Worm (Caenorhabditis elegans): ENCODE results near the gene Y51H4A.6.
"Not testable (repeated sequence)": the region's sequence is repeated elsewhere in the genome, so short reads cannot be mapped to it uniquely, and the experiment has no call there.

The Y51H4A.6 gene

ce11 chrIV:16501855-16502254 lies 31.6 kb upstream of the Y51H4A.6 start:
- TF ChIP-seq ceh-13 (GFP tag; optimal IDR thresholded peaks at IDR 0.05) (no peak), sea-1 (GFP tag; conservative IDR thresholded peaks at IDR 0.05) (no peak), ama-1 (optimal IDR thresholded peaks at IDR 0.05) (no peak)

ce11 chrIV:16502387-16502786 lies 31.1 kb upstream of the Y51H4A.6 start:
- TF ChIP-seq ceh-13 (GFP tag; optimal IDR thresholded peaks at IDR 0.05) = no peak
- TF ChIP-seq scrt-1 (GFP tag; IDR thresholded peaks at IDR 0.05) = no peak
- TF ChIP-seq hmg-4 (GFP tag; optimal IDR thresholded peaks at IDR 0.05) = no peak
- TF ChIP-seq pes-1 (GFP tag; IDR thresholded peaks at IDR 0.05) = no peak
- no peak for TF ChIP-seq B0310.2 (tag; optimal IDR thresholded peaks at IDR 0.05)
- TF ChIP-seq ets-7 (tag; optimal IDR thresholded peaks at IDR 0.05) = no peak
- TF ChIP-seq tbx-37 (GFP tag; conservative IDR thresholded peaks at IDR 0.05) = no peak

- no peak for TF ChIP-seq ama-1 (optimal IDR thresholded peaks at IDR 0.05)
- TF ChIP-seq scrt-1 (GFP tag; IDR thresholded peaks at IDR 0.05) = no peak
- no peak for TF ChIP-seq ceh-36 (tag; optimal IDR thresholded peaks at IDR 0.05)
- TF ChIP-seq aly-1 (tag; optimal IDR thresholded peaks at IDR 0.05) = no peak
- TF ChIP-seq F13C5.2 (tag; optimal IDR thresholded peaks at IDR 0.05) = no peak
- TF ChIP-seq pes-1 (GFP tag; IDR thresholded peaks at IDR 0.05) = no peak
- TF ChIP-seq B0310.2 (tag; optimal IDR thresholded peaks at IDR 0.05) = no peak
- no peak for TF ChIP-seq ets-7 (tag; optimal IDR thresholded peaks at IDR 0.05)
- TF ChIP-seq hmbx-1 (tag; optimal IDR thresholded peaks at IDR 0.05) = no peak
- no peak for TF ChIP-seq flt-1 (GFP tag; IDR thresholded peaks at IDR 0.05)
- TF ChIP-seq hnd-1 (tag; optimal IDR thresholded peaks at IDR 0.05) = no peak
- TF ChIP-seq hmg-4 (GFP tag; optimal IDR thresholded peaks at IDR 0.05) = no peak
- no peak for TF ChIP-seq tbx-37 (GFP tag; conservative IDR thresholded peaks at IDR 0.05)
- TF ChIP-seq tbx-11 (GFP tag; IDR thresholded peaks at IDR 0.05) = no peak
- no peak for TF ChIP-seq ceh-13 (GFP tag; optimal IDR thresholded peaks at IDR 0.05)
- TF ChIP-seq tra-4 (tag; optimal IDR thresholded peaks at IDR 0.05) = no peak
These were observed 30.4 kb upstream of the Y51H4A.6 start for ce11 chrIV:16503049-16503448.

ce11 chrIV:16503590-16504217 lies 29.8 kb upstream of the Y51H4A.6 start:
- TF ChIP-seq pes-1 (GFP tag; IDR thresholded peaks at IDR 0.05) (peak; percentile 45; the same call in 1 of the 2 replicates), hmg-4 (GFP tag; optimal IDR thresholded peaks at IDR 0.05) (no peak), tra-4 (tag; optimal IDR thresholded peaks at IDR 0.05) (no peak), tbx-11 (GFP tag; IDR thresholded peaks at IDR 0.05) (no peak), ceh-13 (GFP tag; optimal IDR thresholded peaks at IDR 0.05) (no peak), sea-1 (GFP tag; conservative IDR thresholded peaks at IDR 0.05) (no peak), B0310.2 (tag; optimal IDR thresholded peaks at IDR 0.05) (no peak), tbx-37 (GFP tag; conservative IDR thresholded peaks at IDR 0.05) (no peak), hmbx-1 (tag; optimal IDR thresholded peaks at IDR 0.05) (no peak), aly-1 (tag; optimal IDR thresholded peaks at IDR 0.05) (no peak), ets-7 (tag; optimal IDR thresholded peaks at IDR 0.05) (no peak), F13C5.2 (tag; optimal IDR thresholded peaks at IDR 0.05) (no peak), scrt-1 (GFP tag; IDR thresholded peaks at IDR 0.05) (0 out of 2 replicates have a peak, but pooled peaks have one; percentile 10), flt-1 (GFP tag; IDR thresholded peaks at IDR 0.05) (peak; percentile 66), ceh-36 (tag; optimal IDR thresholded peaks at IDR 0.05) (no peak), hnd-1 (tag; optimal IDR thresholded peaks at IDR 0.05) (no peak), ama-1 (optimal IDR thresholded peaks at IDR 0.05) (no peak)

ce11 chrIV:16505632-16506203 lies 27.7 kb upstream of the Y51H4A.6 start, which contains the start of gene zip-7:
Gene zip-7 (minus strand): TSS chrIV:16505682.
- TF ChIP-seq F13C5.2 (tag; optimal IDR thresholded peaks at IDR 0.05) (no peak), aly-1 (tag; optimal IDR thresholded peaks at IDR 0.05) (no peak), ama-1 (optimal IDR thresholded peaks at IDR 0.05) (no peak), ceh-13 (GFP tag; optimal IDR thresholded peaks at IDR 0.05) (no peak), B0310.2 (tag; optimal IDR thresholded peaks at IDR 0.05) (no peak), flt-1 (GFP tag; IDR thresholded peaks at IDR 0.05) (no peak), sea-1 (GFP tag; conservative IDR thresholded peaks at IDR 0.05) (no peak), tra-4 (tag; optimal IDR thresholded peaks at IDR 0.05) (no peak), ceh-36 (tag; optimal IDR thresholded peaks at IDR 0.05) (no peak), tbx-37 (GFP tag; conservative IDR thresholded peaks at IDR 0.05) (no peak), ets-7 (tag; optimal IDR thresholded peaks at IDR 0.05) (no peak), hmg-4 (GFP tag; optimal IDR thresholded peaks at IDR 0.05) (no peak), tbx-11 (GFP tag; IDR thresholded peaks at IDR 0.05) (no peak), scrt-1 (GFP tag; IDR thresholded peaks at IDR 0.05) (no peak), pes-1 (GFP tag; IDR thresholded peaks at IDR 0.05) (no peak), hnd-1 (tag; optimal IDR thresholded peaks at IDR 0.05) (no peak), hmbx-1 (tag; optimal IDR thresholded peaks at IDR 0.05) (no peak)

ce11 chrIV:16507132-16507531 lies 26.3 kb upstream of the Y51H4A.6 start, which contains the start of gene Y51H4A.935:
Gene Y51H4A.935 (minus strand): TSS chrIV:16507232.
- TF ChIP-seq sea-1 (GFP tag; conservative IDR thresholded peaks at IDR 0.05); aly-1 (tag; optimal IDR thresholded peaks at IDR 0.05); hmg-4 (GFP tag; optimal IDR thresholded peaks at IDR 0.05): not testable (repeated sequence)

ce11 chrIV:16525018-16525417 lies 8.4 kb upstream of the Y51H4A.6 start:
- TF ChIP-seq tbx-11 (GFP tag; IDR thresholded peaks at IDR 0.05) (no peak), ceh-36 (tag; optimal IDR thresholded peaks at IDR 0.05) (no peak), ets-7 (tag; optimal IDR thresholded peaks at IDR 0.05) (no peak), sea-1 (GFP tag; conservative IDR thresholded peaks at IDR 0.05) (no peak), flt-1 (GFP tag; IDR thresholded peaks at IDR 0.05) (no peak), ama-1 (optimal IDR thresholded peaks at IDR 0.05) (no peak), hmbx-1 (tag; optimal IDR thresholded peaks at IDR 0.05) (no peak), tbx-37 (GFP tag; conservative IDR thresholded peaks at IDR 0.05) (no peak), ceh-13 (GFP tag; optimal IDR thresholded peaks at IDR 0.05) (no peak), scrt-1 (GFP tag; IDR thresholded peaks at IDR 0.05) (no peak), aly-1 (tag; optimal IDR thresholded peaks at IDR 0.05) (no peak), tra-4 (tag; optimal IDR thresholded peaks at IDR 0.05) (no peak), hmg-4 (GFP tag; optimal IDR thresholded peaks at IDR 0.05) (no peak), hnd-1 (tag; optimal IDR thresholded peaks at IDR 0.05) (no peak), B0310.2 (tag; optimal IDR thresholded peaks at IDR 0.05) (no peak)
